Worm (Caenorhabditis elegans): ENCODE data around the gene F21G4.3.

DNA sequence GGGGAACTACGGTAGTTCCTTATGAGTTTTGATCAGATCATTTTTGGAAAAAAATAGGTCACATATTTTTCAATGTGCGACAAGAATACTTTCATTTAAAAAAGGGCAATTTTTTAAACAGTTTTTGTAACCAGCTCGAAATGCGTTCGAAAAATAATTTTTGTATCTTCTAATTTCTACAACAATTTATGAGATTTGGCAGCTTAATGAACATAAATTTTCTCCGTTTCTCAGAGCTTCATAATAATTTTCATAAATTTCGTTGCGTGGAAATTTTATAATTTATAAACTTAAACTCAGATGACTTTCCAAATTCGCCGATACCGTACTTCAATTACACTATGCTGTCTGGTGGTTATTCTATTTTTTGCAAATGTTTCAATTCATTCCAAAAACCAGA is at the start of gene F21G4.3:
- TF ChIP-seq madf-10 (tag; optimal IDR thresholded peaks at IDR 0.05) (no peak), cebp-2 (GFP tag; IDR thresholded peaks at IDR 0.05) (no peak), dox-1 (GFP tag; IDR thresholded peaks at IDR 0.05) (no peak), ama-1 (optimal IDR thresholded peaks at IDR 0.05) (no peak), ama-1 (GFP tag; optimal IDR thresholded peaks at IDR 0.05) (no peak), him-1 (tag; optimal IDR thresholded peaks at IDR 0.05) (no peak), fkh-3 (tag; optimal IDR thresholded peaks at IDR 0.05) (no peak), aptf-2 (GFP tag; conservative IDR thresholded peaks at IDR 0.05) (no peak), unc-62 (GFP tag; optimal IDR thresholded peaks at IDR 0.05) (no peak), tbp1 (GFP tag; optimal IDR thresholded peaks at IDR 0.05) (no peak)

All from whole organism, young adult.